Worm (Caenorhabditis elegans) whole organism, L4 larva: ENCODE data around the gene W04D2.4.
A peak's percentile ranks its signal among the peaks of the same experiment; 100 is the strongest.

Experiments
- R02D3.7 ChIP-seq: fragments of 150-350 bp; sonication (generic microtip); optimal IDR thresholded peaks from 3 replicates; lab custom pipeline; 2014; ENCODE audit warnings: missing biosample characterization, missing genetic modification characterization
- Y48G9A.11 ChIP-seq: fragments of 200-800 bp; sonication (Bioruptor generic); IDR thresholded peaks from 2 replicates; pipeline ENCODE4 v1.3.6; 2022; ENCODE audit warnings: missing genetic modification reagents, missing genetic modification characterization, missing compliant biosample characterization
- ZK546.5 ChIP-seq, 2 experiments: sonication (generic microtip); optimal IDR thresholded peaks; 2 replicates each; lab custom pipeline; 2017; ENCODE audit warnings: missing biosample characterization in 2 of 2, missing genetic modification characterization in 2 of 2
- aha-1 ChIP-seq: fragments of 150-350 bp; peaks from one replicate; lab custom pipeline; 2014; ENCODE audit warnings: missing biosample characterization, missing genetic modification characterization
- aly-2 ChIP-seq: sonication (generic microtip); optimal IDR thresholded peaks from 2 replicates; lab custom pipeline; 2018; ENCODE audit warnings: missing biosample characterization, missing genetic modification characterization
- ama-1 ChIP-seq: fragments of 150-350 bp; optimal IDR thresholded peaks from 2 replicates; lab custom pipeline; 2014; ENCODE audit warnings: inconsistent platforms, mixed read lengths
- ceh-20 ChIP-seq: fragments of 200-800 bp; sonication (Bioruptor generic); IDR thresholded peaks from 2 replicates; pipeline ENCODE4 v1.3.6; 2022; ENCODE audit warnings: missing genetic modification reagents, missing genetic modification characterization, missing compliant biosample characterization
- ceh-28 ChIP-seq: fragments of 150-350 bp; optimal IDR thresholded peaks from 2 replicates; lab custom pipeline; 2014; ENCODE audit warnings: missing biosample characterization, missing genetic modification reagents, missing genetic modification characterization
- ceh-32 ChIP-seq: sonication (generic microtip); optimal IDR thresholded peaks from 2 replicates; lab custom pipeline; 2016; ENCODE audit warnings: mild to moderate bottlenecking, missing genetic modification characterization, missing compliant biosample characterization; ENCODE audit not compliant: poor library complexity
- daf-19 ChIP-seq: fragments of 200-800 bp; sonication (Bioruptor generic); conservative IDR thresholded peaks from 2 replicates; pipeline ENCODE4 v1.3.6; 2022; ENCODE audit warnings: missing genetic modification characterization, missing compliant biosample characterization
- dmd-6 ChIP-seq: fragments of 200-800 bp; sonication (Bioruptor generic); IDR thresholded peaks from 2 replicates; pipeline ENCODE4 v1.3.6; 2022; ENCODE audit warnings: missing genetic modification reagents, missing genetic modification characterization, missing compliant biosample characterization
- dve-1 ChIP-seq: sonication (generic microtip); optimal IDR thresholded peaks from 2 replicates; lab custom pipeline; 2017; ENCODE audit warnings: antibody characterized with exemption, mild to moderate bottlenecking, missing genetic modification characterization, missing compliant biosample characterization; ENCODE audit not compliant: insufficient read depth
- fkh-10 ChIP-seq: fragments of 150-350 bp; optimal IDR thresholded peaks from 2 replicates; lab custom pipeline; 2014; ENCODE audit warnings: missing biosample characterization, missing genetic modification reagents, missing genetic modification characterization
- hlh-11 ChIP-seq: fragments of 200-800 bp; sonication (Bioruptor generic); optimal IDR thresholded peaks from 2 replicates; lab custom pipeline; 2018; ENCODE audit warnings: mild to moderate bottlenecking, missing genetic modification characterization, missing compliant biosample characterization
- hlh-30 ChIP-seq: sonication (generic microtip); optimal IDR thresholded peaks from 2 replicates; lab custom pipeline; 2017; ENCODE audit warnings: antibody characterized with exemption, mild to moderate bottlenecking, missing genetic modification characterization, missing compliant biosample characterization; ENCODE audit not compliant: insufficient read depth
- lin-29 ChIP-seq: fragments of 200-800 bp; sonication (Bioruptor generic); IDR thresholded peaks from 2 replicates; pipeline ENCODE4 v1.3.6; 2022; ENCODE audit warnings: missing genetic modification reagents, missing genetic modification characterization, missing compliant biosample characterization
- lin-38 ChIP-seq: fragments of 200-800 bp; sonication (Bioruptor generic); IDR thresholded peaks from 2 replicates; pipeline ENCODE4 v1.3.6; 2022; ENCODE audit warnings: missing genetic modification reagents, missing genetic modification characterization, missing compliant biosample characterization
- madf-9 ChIP-seq: fragments of 200-800 bp; sonication (Bioruptor generic); conservative IDR thresholded peaks from 2 replicates; pipeline ENCODE4 v1.3.6; 2022; ENCODE audit warnings: missing genetic modification reagents, missing genetic modification characterization, missing compliant biosample characterization
- mep-1 ChIP-seq: fragments of 150-350 bp; sonication (generic microtip); optimal IDR thresholded peaks from 3 replicates; lab custom pipeline; 2014; ENCODE audit warnings: missing biosample characterization, missing genetic modification characterization
- mes-2 ChIP-seq: sonication (generic microtip); optimal IDR thresholded peaks from 2 replicates; lab custom pipeline; 2016; ENCODE audit warnings: missing genotype, mild to moderate bottlenecking, missing genetic modification characterization, missing compliant biosample characterization; ENCODE audit not compliant: poor library complexity, severe bottlenecking
- mxl-3 ChIP-seq: fragments of 200-800 bp; sonication (Bioruptor generic); optimal IDR thresholded peaks from 2 replicates; lab custom pipeline; 2018; ENCODE audit warnings: mild to moderate bottlenecking, missing genetic modification characterization, missing compliant biosample characterization
- nhr-11 ChIP-seq: fragments of 150-350 bp; optimal IDR thresholded peaks from 2 replicates; lab custom pipeline; 2014; ENCODE audit warnings: missing biosample characterization, missing genetic modification characterization
- nhr-111 ChIP-seq: fragments of 200-800 bp; sonication (Bioruptor generic); optimal IDR thresholded peaks from 2 replicates; lab custom pipeline; 2018; ENCODE audit warnings: mild to moderate bottlenecking, missing genetic modification characterization, missing compliant biosample characterization
- nhr-28 ChIP-seq: fragments of 150-350 bp; optimal IDR thresholded peaks from 2 replicates; lab custom pipeline; 2014; ENCODE audit warnings: missing biosample characterization, missing genetic modification characterization
- pqm-1 ChIP-seq: sonication (generic microtip); optimal IDR thresholded peaks from 2 replicates; lab custom pipeline; 2017; ENCODE audit warnings: missing biosample characterization, missing genetic modification characterization
- rbr-2 ChIP-seq: sonication (generic microtip); optimal IDR thresholded peaks from 2 replicates; lab custom pipeline; 2016; ENCODE audit warnings: missing genotype, missing genetic modification characterization, missing compliant biosample characterization
- saeg-2 ChIP-seq: fragments of 200-800 bp; sonication (Bioruptor generic); IDR thresholded peaks from 2 replicates; pipeline ENCODE4 v1.3.6; 2022; ENCODE audit warnings: missing genetic modification reagents, missing genetic modification characterization, missing compliant biosample characterization
- snpc-4 ChIP-seq: fragments of 150-350 bp; optimal IDR thresholded peaks from 2 replicates; lab custom pipeline; 2014; ENCODE audit warnings: missing biosample characterization, missing genetic modification characterization
- tag-97 ChIP-seq: fragments of 200-800 bp; sonication (Bioruptor generic); IDR thresholded peaks from 2 replicates; pipeline ENCODE4 v1.3.6; 2022; ENCODE audit warnings: missing genetic modification characterization, missing compliant biosample characterization
- tra-1 ChIP-seq: fragments of 200-800 bp; sonication (Bioruptor generic); IDR thresholded peaks from 2 replicates; pipeline ENCODE4 v1.3.6; 2022; ENCODE audit warnings: missing genetic modification reagents, missing genetic modification characterization, missing compliant biosample characterization
- unc-62 ChIP-seq, 3 experiments: fragments of 150-350 bp in 1 of 3; sonication (generic microtip); optimal IDR thresholded peaks in 2 of 3; peaks in 1 of 3; 1 replicate in 1 of 3; 2 replicates in 2 of 3; lab custom pipeline; 2014 to 2017; ENCODE audit warnings: missing biosample characterization in 3 of 3, missing genetic modification characterization in 3 of 3, missing genetic modification reagents in 3 of 3, missing genotype in 1 of 3

The W04D2.4 gene

DNA sequence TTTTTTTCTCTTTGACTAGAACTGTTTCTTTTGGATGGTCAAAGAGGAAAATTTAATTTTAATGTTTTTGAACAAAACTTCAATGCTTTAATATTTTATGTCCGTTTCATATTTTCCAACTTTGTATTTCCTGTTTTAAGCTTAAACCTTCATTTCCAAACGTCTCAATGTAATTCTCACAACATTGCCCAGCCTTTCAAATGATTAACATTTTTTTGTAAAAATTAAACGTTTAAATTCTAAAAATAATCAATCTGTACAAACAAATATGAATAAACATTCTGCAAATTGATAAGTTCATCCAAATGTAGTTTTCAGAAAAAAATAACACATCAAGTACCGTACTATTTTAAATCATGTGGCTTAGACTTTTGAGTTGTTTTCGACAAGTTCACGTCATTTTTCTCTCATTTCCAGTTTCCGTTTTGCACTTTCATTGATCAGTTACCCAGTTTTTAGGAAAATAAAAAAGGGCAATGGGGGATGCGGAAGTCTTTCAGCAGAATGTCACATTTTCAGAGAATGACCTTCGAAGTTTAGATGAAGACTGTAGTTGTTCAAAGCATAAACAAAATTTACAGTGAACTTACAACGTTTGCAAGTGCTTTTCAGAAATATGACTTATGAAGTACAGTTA, 45.2 kb upstream of the W04D2.4 start (continued):
- TF ChIP-seq ZK546.5 (tag; optimal IDR thresholded peaks at IDR 0.05; lab: Kevin White, UChicago) (no peak), saeg-2 (GFP tag; lab: Robert Waterston, UW) (no peak), fkh-10 (GFP tag; lab: Kevin White, UChicago) (no peak), nhr-28 (tag; lab: Kevin White, UChicago) (peak; percentile 17)

DNA sequence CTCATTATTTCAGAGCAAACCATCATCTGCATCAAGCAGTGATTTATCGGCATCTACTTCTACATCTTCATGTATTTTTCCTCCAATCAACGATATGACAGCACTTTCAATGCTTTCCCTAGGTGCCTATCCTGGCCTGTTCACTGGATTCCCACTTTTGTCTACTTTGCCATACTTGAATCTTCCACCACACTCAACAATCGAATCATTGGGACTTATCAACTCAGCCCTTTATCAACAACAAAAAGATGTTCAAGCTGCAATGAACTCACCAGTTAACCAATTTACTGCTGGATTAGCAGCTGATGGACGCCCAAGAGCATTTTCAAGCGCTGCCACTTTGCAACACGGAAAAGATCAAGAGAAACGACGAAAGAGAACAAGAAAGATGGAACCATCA, 43.7 kb upstream of the W04D2.4 start:
- TF ChIP-seq daf-19 (GFP tag; lab: Robert Waterston, UW), result no peak
- no peak for TF ChIP-seq ceh-28 (tag; lab: Kevin White, UChicago)
- peak in 1 of 2 experiments; percentile 98 for TF ChIP-seq unc-62 (GFP tag; optimal IDR thresholded peaks at IDR 0.05 in 1 of 2; lab: Kevin White, UChicago)
- TF ChIP-seq unc-62 (tag; optimal IDR thresholded peaks at IDR 0.05; lab: Kevin White, UChicago), result no peak

DNA sequence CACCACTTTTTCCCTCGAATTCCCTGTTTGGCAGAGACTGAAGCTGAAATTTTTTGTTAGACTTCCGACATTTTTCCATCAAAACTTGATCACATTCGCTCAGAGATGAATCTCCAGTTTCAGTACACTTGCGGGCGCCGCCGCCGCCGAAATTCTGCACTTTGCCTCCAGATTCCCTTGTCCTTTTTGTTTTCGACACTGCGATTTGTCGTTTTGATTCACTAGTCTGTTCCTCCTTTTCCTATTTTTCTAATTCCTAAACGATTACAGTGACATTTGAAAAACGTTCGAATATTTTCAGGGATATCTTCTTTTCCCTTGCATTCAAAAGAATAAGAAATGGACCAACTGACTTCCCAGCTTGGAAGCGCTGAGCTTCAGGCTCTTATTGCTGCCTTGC, 43.2 kb upstream of the W04D2.4 start, which contains the start of gene F45D3.2:
TSS of gene F45D3.2 (plus strand) at position 301 of the 400 bp plus-strand sequence.
- TF ChIP-seq aha-1 (tag; lab: Kevin White, UChicago) (peak; percentile 29), tag-97 (GFP tag; lab: Robert Waterston, UW) (no peak), tra-1 (GFP tag; lab: Robert Waterston, UW) (no peak), lin-38 (GFP tag; lab: Robert Waterston, UW) (no peak)

DNA sequence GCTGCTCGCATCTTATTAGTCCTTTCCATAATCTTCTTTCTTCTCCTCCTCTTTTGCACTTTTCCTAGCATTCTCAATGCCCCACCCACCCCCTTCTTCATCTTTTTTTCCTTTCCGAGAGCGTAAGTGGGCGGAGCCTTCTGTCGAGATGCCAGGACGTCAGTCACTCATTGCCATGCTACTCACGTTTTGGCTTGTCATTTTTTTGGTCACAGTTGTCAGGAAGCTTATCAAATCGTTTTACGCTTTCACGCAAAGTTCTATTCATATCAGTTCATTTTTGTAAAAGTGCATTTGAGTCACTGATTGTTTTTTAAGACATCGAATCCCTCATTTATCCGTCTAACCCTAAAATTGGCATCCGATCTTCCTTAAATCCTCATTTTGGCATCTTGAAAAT, 42.5 kb upstream of the W04D2.4 start:
- TF ChIP-seq nhr-11 (no peak), hlh-30 (tag; lab: Kevin White, UChicago) (peak; percentile 3), snpc-4 (tag; lab: Kevin White, UChicago) (no peak), unc-62 (GFP tag; optimal IDR thresholded peaks at IDR 0.05 in 1 of 2; lab: Kevin White, UChicago) (peak in 1 of 2 experiments; percentile 84), unc-62 (tag; optimal IDR thresholded peaks at IDR 0.05; lab: Kevin White, UChicago) (no peak), hlh-11 (peak; percentile 33), madf-9 (GFP tag; lab: Robert Waterston, UW) (no peak), mep-1 (tag; lab: Kevin White, UChicago) (peak; percentile 31), mxl-3 (GFP tag; lab: Kevin White, UChicago) (peak; percentile 13), Y48G9A.11 (no peak), dmd-6 (GFP tag; lab: Robert Waterston, UW) (peak; percentile 43; the same call in 1 of the 2 replicates), R02D3.7 (no peak), ama-1 (lab: Kevin White, UChicago) (peak; percentile 63), ceh-32 (tag; lab: Kevin White, UChicago) (no peak), ceh-20 (peak; percentile 59; the same call in 1 of the 2 replicates), aha-1 (tag; lab: Kevin White, UChicago) (peak; percentile 34), pqm-1 (tag; lab: Kevin White, UChicago) (peak; percentile 20), dve-1 (tag; lab: Kevin White, UChicago) (peak; percentile 27), nhr-111 (GFP tag; lab: Kevin White, UChicago) (no peak), rbr-2 (tag; lab: Kevin White, UChicago) (peak; percentile 18), lin-29 (GFP tag; lab: Robert Waterston, UW) (no peak), aly-2 (tag; lab: Kevin White, UChicago) (no peak), mes-2 (tag; lab: Kevin White, UChicago) (peak; percentile 34)
